Fruit fly (Drosophila melanogaster) whole organism, adult: Measurements from ENCODE around the gene Ugt305A1.

Experiments used
- CG12768 ChIP-seq: fragments of 200-800 bp; sonication (Bioruptor generic); optimal IDR thresholded peaks from 2 replicates; lab custom pipeline; 2017; ENCODE audit warnings: missing biosample characterization, missing genetic modification characterization, mild to moderate bottlenecking, moderate library complexity, missing genetic modification reagents
- CG14711 ChIP-seq: fragments of 200-800 bp; sonication (Bioruptor generic); optimal IDR thresholded peaks from 2 replicates; lab custom pipeline; 2018; ENCODE audit warnings: missing biosample characterization, mild to moderate bottlenecking, missing genetic modification characterization, moderate library complexity
- CG7045 ChIP-seq: fragments of 200-800 bp; sonication (Bioruptor generic); optimal IDR thresholded peaks from 2 replicates; lab custom pipeline; 2017; ENCODE audit warnings: missing biosample characterization, mild to moderate bottlenecking, missing genetic modification characterization
- CG7101 ChIP-seq: fragments of 200-800 bp; sonication (Bioruptor generic); optimal IDR thresholded peaks from 2 replicates; lab custom pipeline; 2018; ENCODE audit warnings: missing biosample characterization, mild to moderate bottlenecking, missing genetic modification characterization, moderate library complexity
- Crg-1 ChIP-seq: fragments of 200-800 bp; sonication (Bioruptor generic); optimal IDR thresholded peaks from 2 replicates; lab custom pipeline; 2016; ENCODE audit warnings: missing biosample characterization, missing genetic modification characterization
- Mnt ChIP-seq: fragments of 200-800 bp; sonication (Bioruptor generic); optimal IDR thresholded peaks from 2 replicates; lab custom pipeline; 2016; ENCODE audit warnings: missing biosample characterization, mild to moderate bottlenecking, missing genetic modification characterization
- kay ChIP-seq: fragments of 200-800 bp; sonication (Bioruptor generic); peaks from one replicate; lab custom pipeline; 2016; ENCODE audit warnings: missing biosample characterization, missing genetic modification characterization, borderline replicate concordance
- ovo ChIP-seq: fragments of 200-800 bp; sonication (Bioruptor generic); optimal IDR thresholded peaks from 2 replicates; lab custom pipeline; 2016; ENCODE audit warnings: missing biosample characterization, missing genetic modification characterization
- tj ChIP-seq: fragments of 200-800 bp; sonication (Bioruptor generic); optimal IDR thresholded peaks from 3 replicates; lab custom pipeline; 2017; ENCODE audit warnings: missing biosample characterization, mild to moderate bottlenecking, missing genetic modification characterization, moderate library complexity

dm6 chr3L:4103258-4104247, 44.0 kb downstream of the Ugt305A1 start, which contains the start of gene Fit1:
- TF ChIP-seq ovo (peak; percentile 51), CG14711 (no peak), tj (GFP tag; lab: Kevin White, UChicago) (peak; percentile 43), Crg-1 (peak; percentile 47), CG7045 (GFP tag; lab: Kevin White, UChicago) (peak; percentile 21), CG12768 (GFP tag; lab: Kevin White, UChicago) (peak; percentile 85), Mnt (peak; percentile 76), kay (GFP tag; lab: Kevin White, UChicago) (peak; percentile 69), CG7101 (tag; lab: Kevin White, UChicago) (no peak)
